Worm (Caenorhabditis elegans) whole organism, late embryonic: ENCODE measurements around the gene D1014.6.

Experiments
- ahr-1 ChIP-seq: sonication (generic microtip); optimal IDR thresholded peaks from 2 replicates; lab custom pipeline; 2016; ENCODE audit warnings: missing genetic modification characterization, missing compliant biosample characterization
- ceh-14 ChIP-seq: sonication (generic microtip); optimal IDR thresholded peaks from 2 replicates; lab custom pipeline; 2016; ENCODE audit warnings: missing genotype, missing genetic modification characterization, missing compliant biosample characterization
- ceh-18 ChIP-seq: sonication (generic microtip); optimal IDR thresholded peaks from 2 replicates; lab custom pipeline; 2016; ENCODE audit warnings: missing genetic modification characterization, missing compliant biosample characterization
- ceh-2 ChIP-seq: sonication (generic microtip); optimal IDR thresholded peaks from 2 replicates; lab custom pipeline; 2016; ENCODE audit warnings: missing genotype, missing genetic modification characterization, missing compliant biosample characterization
- ceh-34 ChIP-seq: sonication (generic microtip); optimal IDR thresholded peaks from 2 replicates; lab custom pipeline; 2016; ENCODE audit warnings: mild to moderate bottlenecking, missing genetic modification characterization, missing compliant biosample characterization
- ceh-6 ChIP-seq: fragments of 200-800 bp; sonication (Bioruptor generic); optimal IDR thresholded peaks from 2 replicates; lab custom pipeline; 2018; ENCODE audit warnings: mild to moderate bottlenecking, missing genetic modification characterization, missing compliant biosample characterization
- elt-4 ChIP-seq: sonication (generic microtip); optimal IDR thresholded peaks from 2 replicates; lab custom pipeline; 2016; ENCODE audit warnings: missing genetic modification characterization, missing compliant biosample characterization
- fkh-6 ChIP-seq: sonication (generic microtip); optimal IDR thresholded peaks from 2 replicates; lab custom pipeline; 2016; ENCODE audit warnings: missing genetic modification characterization, missing compliant biosample characterization
- hlh-15 ChIP-seq: sonication (generic microtip); optimal IDR thresholded peaks from 2 replicates; lab custom pipeline; 2016; ENCODE audit warnings: missing genetic modification characterization, missing compliant biosample characterization
- hlh-30 ChIP-seq: sonication (generic microtip); optimal IDR thresholded peaks from 2 replicates; lab custom pipeline; 2017; ENCODE audit warnings: antibody characterized with exemption, missing genetic modification characterization, missing compliant biosample characterization; ENCODE audit not compliant: insufficient read depth
- odd-2 ChIP-seq: sonication (generic microtip); optimal IDR thresholded peaks from 2 replicates; lab custom pipeline; 2017; ENCODE audit warnings: antibody characterized with exemption, mild to moderate bottlenecking, missing genetic modification characterization, missing compliant biosample characterization
- pha-2 ChIP-seq: sonication (generic microtip); optimal IDR thresholded peaks from 2 replicates; lab custom pipeline; 2017; ENCODE audit warnings: mild to moderate bottlenecking, missing genetic modification characterization, missing compliant biosample characterization
- ref-2 ChIP-seq: sonication (generic microtip); optimal IDR thresholded peaks from 2 replicates; lab custom pipeline; 2016; ENCODE audit warnings: missing genetic modification characterization, missing compliant biosample characterization
- rnt-1 ChIP-seq: sonication (generic microtip); optimal IDR thresholded peaks from 2 replicates; lab custom pipeline; 2016; ENCODE audit warnings: missing genetic modification characterization, missing compliant biosample characterization
- ttx-3 ChIP-seq: sonication (generic microtip); optimal IDR thresholded peaks from 2 replicates; lab custom pipeline; 2016; ENCODE audit warnings: missing genetic modification reagents, missing genetic modification characterization, missing compliant biosample characterization

The D1014.6 gene

DNA sequence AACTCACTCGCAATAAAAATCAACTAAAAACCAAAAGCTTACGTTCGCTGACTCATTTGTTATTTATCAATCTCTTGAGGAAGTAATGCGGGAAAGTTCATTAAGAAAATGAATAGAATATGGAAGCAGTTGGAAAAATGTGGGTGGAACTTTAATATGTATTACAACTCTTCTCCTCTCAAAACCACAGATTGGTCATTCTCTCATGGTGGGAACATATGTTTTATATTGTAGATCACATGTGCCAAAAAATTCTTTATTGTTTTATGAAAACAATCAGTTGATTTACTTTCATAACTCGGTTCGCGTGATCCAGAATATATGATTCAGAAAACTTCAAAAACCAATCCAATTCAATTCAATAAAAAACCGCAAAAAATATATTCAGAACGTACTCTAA lies 50.7 kb downstream of the D1014.6 start:
- no peak for TF ChIP-seq ceh-2 (tag; lab: Kevin White, UChicago)
- no peak for TF ChIP-seq elt-4 (tag; lab: Kevin White, UChicago)
- no peak for TF ChIP-seq hlh-15 (tag; lab: Kevin White, UChicago)
- TF ChIP-seq ahr-1 (tag; lab: Kevin White, UChicago) = no peak
- TF ChIP-seq ttx-3 = no peak
- TF ChIP-seq ceh-18 (tag; lab: Kevin White, UChicago) = no peak
- TF ChIP-seq odd-2 (tag; lab: Kevin White, UChicago) = no peak
- no peak for TF ChIP-seq pha-2
- TF ChIP-seq ceh-14 (tag; lab: Kevin White, UChicago) = no peak
- no peak for TF ChIP-seq ceh-6 (GFP tag; lab: Kevin White, UChicago)
- no peak for TF ChIP-seq ceh-34 (tag; lab: Kevin White, UChicago)
- TF ChIP-seq fkh-6 = no peak
- TF ChIP-seq rnt-1 = no peak
- no peak for TF ChIP-seq hlh-30 (tag; lab: Kevin White, UChicago)
- no peak for TF ChIP-seq ref-2
